Worm (Caenorhabditis elegans): ENCODE results near the gene glb-2.

- TF ChIP-seq him-1 (tag; optimal IDR thresholded peaks at IDR 0.05) (no peak), dao-5 (tag; optimal IDR thresholded peaks at IDR 0.05) (no peak), W03F9.2 (tag; optimal IDR thresholded peaks at IDR 0.05) (no peak)
These were observed 12.9 kb downstream of the glb-2 start, which contains the start of gene D2024.18 for ce11 chrIV:7250158-7250557.

All from whole organism, L4/young adult.